Worm (Caenorhabditis elegans) whole organism, midembryonic: ENCODE data around the gene Y38E10A.17.

Experiments
- T22C8.4 ChIP-seq: fragments of 200-800 bp; sonication (Bioruptor generic); IDR thresholded peaks from 2 replicates; pipeline ENCODE4 v1.3.6; 2022; ENCODE audit warnings: missing genetic modification characterization, missing compliant biosample characterization
- cog-1 ChIP-seq: sonication (generic microtip); optimal IDR thresholded peaks from 2 replicates; lab custom pipeline; 2016; ENCODE audit warnings: missing genetic modification characterization, missing compliant biosample characterization
- flt-1 ChIP-seq: fragments of 200-800 bp; sonication (Bioruptor generic); IDR thresholded peaks from 2 replicates; pipeline ENCODE4 v1.3.6; 2022; ENCODE audit warnings: missing genetic modification characterization, missing compliant biosample characterization
- klf-2 ChIP-seq: fragments of 200-800 bp; sonication (Bioruptor generic); conservative IDR thresholded peaks from 2 replicates; pipeline ENCODE4 v1.3.6; 2022; ENCODE audit warnings: missing genetic modification reagents, missing genetic modification characterization, missing compliant biosample characterization
- med-1 ChIP-seq: sonication (generic microtip); optimal IDR thresholded peaks from 2 replicates; lab custom pipeline; 2017; ENCODE audit warnings: missing genetic modification characterization, mild to moderate bottlenecking, missing compliant biosample characterization, antibody characterized with exemption, missing genetic modification reagents; ENCODE audit not compliant: insufficient read depth
- ref-1 ChIP-seq: fragments of 200-800 bp; sonication (Bioruptor generic); conservative IDR thresholded peaks from 2 replicates; pipeline ENCODE4 v1.3.6; 2022; ENCODE audit warnings: missing genetic modification reagents, missing genetic modification characterization, missing compliant biosample characterization
- tab-1 ChIP-seq: fragments of 200-800 bp; sonication (Bioruptor generic); IDR thresholded peaks from 2 replicates; pipeline ENCODE4 v1.3.6; 2022; ENCODE audit warnings: missing genetic modification characterization, missing compliant biosample characterization
- ztf-23 ChIP-seq: fragments of 200-800 bp; sonication (Bioruptor generic); IDR thresholded peaks from 2 replicates; pipeline ENCODE4 v1.3.6; 2022; ENCODE audit warnings: missing genetic modification reagents, missing genetic modification characterization, missing compliant biosample characterization
- ztf-29 ChIP-seq: fragments of 200-800 bp; sonication (Bioruptor generic); IDR thresholded peaks from 2 replicates; pipeline ENCODE4 v1.3.6; 2022; ENCODE audit warnings: missing genetic modification reagents, missing genetic modification characterization, missing compliant biosample characterization

ce11 chrII:12615413-12615812, 19.2 kb downstream of the Y38E10A.17 start:
- no peak for TF ChIP-seq T22C8.4 (GFP tag; lab: Robert Waterston, UW)
- TF ChIP-seq flt-1 = no peak
- no peak for TF ChIP-seq ztf-23 (GFP tag; lab: Robert Waterston, UW)
- TF ChIP-seq tab-1 (GFP tag; lab: Robert Waterston, UW) = no peak
- TF ChIP-seq med-1 (GFP tag; lab: Kevin White, UChicago) = no peak
- TF ChIP-seq cog-1 = no peak
- no peak for TF ChIP-seq ref-1
- TF ChIP-seq klf-2 (GFP tag; lab: Robert Waterston, UW) = no peak
- TF ChIP-seq ztf-29 (GFP tag; lab: Robert Waterston, UW) = no peak
